Worm (Caenorhabditis elegans) whole organism, young adult: ENCODE data around the gene grd-8.
A peak's percentile ranks its signal among the peaks of the same experiment; 100 is the strongest.

Experiments
- B0019.2 ChIP-seq: fragments of 200-800 bp; sonication (Bioruptor generic); conservative IDR thresholded peaks from 2 replicates; pipeline ENCODE4 v1.3.6; 2022; ENCODE audit warnings: missing genetic modification reagents, missing genetic modification characterization, missing compliant biosample characterization
- B0261.1 ChIP-seq: sonication (generic microtip); optimal IDR thresholded peaks from 2 replicates; lab custom pipeline; 2016; ENCODE audit warnings: mild to moderate bottlenecking, missing genetic modification characterization, moderate library complexity, missing compliant biosample characterization
- C17E4.6 ChIP-seq: fragments of 200-800 bp; sonication (Bioruptor generic); IDR thresholded peaks from 2 replicates; pipeline ENCODE4 v1.3.6; 2022; ENCODE audit warnings: missing genetic modification reagents, missing genetic modification characterization, missing compliant biosample characterization
- F23B12.7 ChIP-seq: sonication (generic microtip); optimal IDR thresholded peaks from 2 replicates; lab custom pipeline; 2017; ENCODE audit warnings: missing genetic modification characterization, mild to moderate bottlenecking, missing compliant biosample characterization, antibody characterized with exemption, moderate library complexity; ENCODE audit not compliant: insufficient read depth
- F37B4.10 ChIP-seq: fragments of 200-800 bp; sonication (Bioruptor generic); IDR thresholded peaks from 2 replicates; pipeline ENCODE4 v1.3.6; 2022; ENCODE audit warnings: missing genetic modification characterization, missing compliant biosample characterization
- F39B2.1 ChIP-seq: fragments of 200-800 bp; sonication (Bioruptor generic); IDR thresholded peaks from 2 replicates; pipeline ENCODE4 v1.3.6; 2022; ENCODE audit warnings: missing genetic modification reagents, missing genetic modification characterization, missing compliant biosample characterization
- F55B11.4 ChIP-seq: sonication (generic microtip); optimal IDR thresholded peaks from 2 replicates; lab custom pipeline; 2016; ENCODE audit warnings: missing compliant biosample characterization, missing genetic modification characterization, borderline replicate concordance; ENCODE audit not compliant: insufficient read depth
- K11D2.4 ChIP-seq: fragments of 200-800 bp; sonication (Bioruptor generic); IDR thresholded peaks from 2 replicates; pipeline ENCODE4 v1.3.6; 2022; ENCODE audit warnings: missing genetic modification reagents, missing genetic modification characterization, missing compliant biosample characterization
- Y53G8AR.9 ChIP-seq: fragments of 200-800 bp; sonication (Bioruptor generic); conservative IDR thresholded peaks from 2 replicates; pipeline ENCODE4 v1.3.6; 2022; ENCODE audit warnings: missing genetic modification reagents, missing genetic modification characterization, missing compliant biosample characterization
- Y79H2A.3 ChIP-seq: fragments of 200-800 bp; sonication (Bioruptor generic); conservative IDR thresholded peaks from 2 replicates; pipeline ENCODE4 v1.3.6; 2022; ENCODE audit warnings: missing genetic modification reagents, missing genetic modification characterization, missing compliant biosample characterization
- ZK185.1 ChIP-seq: sonication (generic microtip); optimal IDR thresholded peaks from 2 replicates; lab custom pipeline; 2016; ENCODE audit warnings: mild to moderate bottlenecking, missing genetic modification characterization, missing compliant biosample characterization; ENCODE audit not compliant: poor library complexity, severe bottlenecking
- attf-3 ChIP-seq: fragments of 200-800 bp; sonication (Bioruptor generic); conservative IDR thresholded peaks from 2 replicates; pipeline ENCODE4 v1.3.6; 2022; ENCODE audit warnings: missing genetic modification reagents, missing genetic modification characterization, missing compliant biosample characterization
- bed-2 ChIP-seq: fragments of 200-800 bp; sonication (Bioruptor generic); IDR thresholded peaks from 2 replicates; pipeline ENCODE4 v1.3.6; 2022; ENCODE audit warnings: missing genetic modification reagents, missing genetic modification characterization, missing compliant biosample characterization
- cebp-1 ChIP-seq, 2 experiments: fragments of 200-800 bp in 1 of 2; sonication (Bioruptor generic) in 1 of 2; sonication (generic microtip) in 1 of 2; IDR thresholded peaks in 1 of 2; optimal IDR thresholded peaks in 1 of 2; 2 replicates each; pipeline versions ENCODE4 v1.3.6 to Lab custom; 2017 to 2022; ENCODE audit warnings: missing compliant biosample characterization in 2 of 2, missing genetic modification characterization in 2 of 2, mild to moderate bottlenecking in 1 of 2, missing genetic modification reagents in 1 of 2, moderate library complexity in 1 of 2
- ceh-100 ChIP-seq: fragments of 200-800 bp; sonication (Bioruptor generic); IDR thresholded peaks from 2 replicates; pipeline ENCODE4 v1.3.6; 2022; ENCODE audit warnings: missing genetic modification reagents, missing genetic modification characterization, missing compliant biosample characterization
- ceh-27 ChIP-seq: fragments of 200-800 bp; sonication (Bioruptor generic); optimal IDR thresholded peaks from 2 replicates; lab custom pipeline; 2018; ENCODE audit warnings: mild to moderate bottlenecking, missing genetic modification characterization, moderate library complexity, missing compliant biosample characterization
- ceh-40 ChIP-seq: fragments of 200-800 bp; sonication (Bioruptor generic); IDR thresholded peaks from 2 replicates; pipeline ENCODE4 v1.3.6; 2022; ENCODE audit warnings: missing genetic modification characterization, missing compliant biosample characterization
- ceh-58 ChIP-seq: fragments of 200-800 bp; sonication (Bioruptor generic); IDR thresholded peaks from 2 replicates; pipeline ENCODE4 v1.3.6; 2022; ENCODE audit warnings: missing genetic modification characterization, missing compliant biosample characterization
- ceh-79 ChIP-seq: sonication (generic microtip); optimal IDR thresholded peaks from 2 replicates; lab custom pipeline; 2017; ENCODE audit warnings: mild to moderate bottlenecking, missing genetic modification characterization, missing compliant biosample characterization
- ceh-91 ChIP-seq: fragments of 200-800 bp; sonication (Bioruptor generic); IDR thresholded peaks from 2 replicates; pipeline ENCODE4 v1.3.6; 2022; ENCODE audit warnings: missing genetic modification reagents, missing genetic modification characterization, missing compliant biosample characterization
- dpl-1 ChIP-seq: fragments of 150-350 bp; optimal IDR thresholded peaks from 2 replicates; lab custom pipeline; 2014; ENCODE audit warnings: missing biosample characterization, missing genetic modification reagents, missing genetic modification characterization
- ekl-4 ChIP-seq: fragments of 200-800 bp; sonication (Bioruptor generic); IDR thresholded peaks from 2 replicates; pipeline ENCODE4 v1.3.6; 2022; ENCODE audit warnings: missing genetic modification reagents, missing genetic modification characterization, missing compliant biosample characterization
- ets-4 ChIP-seq: fragments of 200-800 bp; sonication (Bioruptor generic); optimal IDR thresholded peaks from 2 replicates; lab custom pipeline; 2018; ENCODE audit warnings: mild to moderate bottlenecking, missing genetic modification characterization, missing compliant biosample characterization
- gei-17 ChIP-seq: fragments of 200-800 bp; sonication (Bioruptor generic); optimal IDR thresholded peaks from 2 replicates; lab custom pipeline; 2018; ENCODE audit warnings: mild to moderate bottlenecking, missing genetic modification characterization, missing compliant biosample characterization
- lag-1 ChIP-seq: fragments of 200-800 bp; sonication (Bioruptor generic); IDR thresholded peaks from 2 replicates; pipeline ENCODE4 v1.3.6; 2022; ENCODE audit warnings: missing genetic modification reagents, missing genetic modification characterization, missing compliant biosample characterization
- let-526 ChIP-seq: fragments of 200-800 bp; sonication (Bioruptor generic); IDR thresholded peaks from 2 replicates; pipeline ENCODE4 v1.3.6; 2022; ENCODE audit warnings: missing genetic modification reagents, missing genetic modification characterization, missing compliant biosample characterization
- let-607 ChIP-seq, 2 experiments: fragments of 200-800 bp in 1 of 2; sonication (Bioruptor generic) in 1 of 2; sonication (generic microtip) in 1 of 2; optimal IDR thresholded peaks; 2 replicates each; lab custom pipeline; 2016 to 2018; ENCODE audit warnings: mild to moderate bottlenecking in 2 of 2, missing compliant biosample characterization in 2 of 2, missing genetic modification characterization in 2 of 2, moderate library complexity in 2 of 2, missing genotype in 1 of 2
- lin-35 ChIP-seq, 3 experiments: fragments of 150-350 bp in 2 of 3; sonication (generic microtip) in 1 of 3; optimal IDR thresholded peaks; 2 replicates each; lab custom pipeline; 2014 to 2018; ENCODE audit warnings: missing biosample characterization in 3 of 3, missing genetic modification characterization in 3 of 3, missing genetic modification reagents in 3 of 3
- madf-8 ChIP-seq: fragments of 200-800 bp; sonication (Bioruptor generic); conservative IDR thresholded peaks from 2 replicates; pipeline ENCODE4 v1.3.6; 2022; ENCODE audit warnings: missing genetic modification reagents, missing genetic modification characterization, missing compliant biosample characterization
- mes-4 ChIP-seq: sonication (generic microtip); optimal IDR thresholded peaks from 2 replicates; lab custom pipeline; 2016; ENCODE audit warnings: missing genotype, missing genetic modification characterization, missing compliant biosample characterization
- nfya-2 ChIP-seq: fragments of 200-800 bp; sonication (Bioruptor generic); IDR thresholded peaks from 2 replicates; pipeline ENCODE4 v1.3.6; 2022; ENCODE audit warnings: missing genetic modification reagents, missing genetic modification characterization, missing compliant biosample characterization
- nfyb-1 ChIP-seq: fragments of 200-800 bp; sonication (Bioruptor generic); IDR thresholded peaks from 2 replicates; pipeline ENCODE4 v1.3.6; 2022; ENCODE audit warnings: missing genetic modification reagents, missing genetic modification characterization, missing compliant biosample characterization
- nhr-120 ChIP-seq: fragments of 200-800 bp; sonication (Bioruptor generic); IDR thresholded peaks from 2 replicates; pipeline ENCODE4 v1.3.6; 2022; ENCODE audit warnings: missing genetic modification characterization, missing compliant biosample characterization
- nhr-179 ChIP-seq: sonication (generic microtip); optimal IDR thresholded peaks from 2 replicates; lab custom pipeline; 2016; ENCODE audit warnings: mild to moderate bottlenecking, missing genetic modification characterization, missing compliant biosample characterization
- nhr-27 ChIP-seq: fragments of 200-800 bp; sonication (Bioruptor generic); optimal IDR thresholded peaks from 2 replicates; lab custom pipeline; 2018; ENCODE audit warnings: mild to moderate bottlenecking, missing genetic modification characterization, moderate library complexity, missing compliant biosample characterization
- rec-8 ChIP-seq, 2 experiments: sonication (generic microtip); optimal IDR thresholded peaks; 2 replicates each; lab custom pipeline; 2016; ENCODE audit warnings: mild to moderate bottlenecking in 2 of 2, missing genetic modification characterization in 2 of 2, missing genetic modification reagents in 2 of 2, missing genotype in 2 of 2, missing biosample characterization in 1 of 2, missing compliant biosample characterization in 1 of 2, moderate library complexity in 1 of 2
- repo-1 ChIP-seq: sonication (generic microtip); optimal IDR thresholded peaks from 2 replicates; lab custom pipeline; 2017; ENCODE audit warnings: mild to moderate bottlenecking, missing genetic modification characterization, missing compliant biosample characterization
- snpc-1.3 ChIP-seq: sonication (generic microtip); optimal IDR thresholded peaks from 2 replicates; lab custom pipeline; 2017; ENCODE audit warnings: missing genetic modification characterization, mild to moderate bottlenecking, missing compliant biosample characterization, antibody characterized with exemption, moderate library complexity, missing genotype, missing genetic modification reagents; ENCODE audit not compliant: insufficient read depth
- tbp1 ChIP-seq: fragments of 200-800 bp; sonication (Bioruptor generic); optimal IDR thresholded peaks from 2 replicates; lab custom pipeline; 2018; ENCODE audit warnings: mild to moderate bottlenecking, missing genetic modification characterization, missing compliant biosample characterization
- unc-130 ChIP-seq: sonication (generic microtip); optimal IDR thresholded peaks from 2 replicates; lab custom pipeline; 2016; ENCODE audit warnings: missing genetic modification reagents, missing genetic modification characterization, missing compliant biosample characterization
- ztf-28 ChIP-seq: fragments of 200-800 bp; sonication (Bioruptor generic); IDR thresholded peaks from 2 replicates; pipeline ENCODE4 v1.3.6; 2022; ENCODE audit warnings: missing genetic modification reagents, missing genetic modification characterization, missing compliant biosample characterization

grd-8 gene

DNA sequence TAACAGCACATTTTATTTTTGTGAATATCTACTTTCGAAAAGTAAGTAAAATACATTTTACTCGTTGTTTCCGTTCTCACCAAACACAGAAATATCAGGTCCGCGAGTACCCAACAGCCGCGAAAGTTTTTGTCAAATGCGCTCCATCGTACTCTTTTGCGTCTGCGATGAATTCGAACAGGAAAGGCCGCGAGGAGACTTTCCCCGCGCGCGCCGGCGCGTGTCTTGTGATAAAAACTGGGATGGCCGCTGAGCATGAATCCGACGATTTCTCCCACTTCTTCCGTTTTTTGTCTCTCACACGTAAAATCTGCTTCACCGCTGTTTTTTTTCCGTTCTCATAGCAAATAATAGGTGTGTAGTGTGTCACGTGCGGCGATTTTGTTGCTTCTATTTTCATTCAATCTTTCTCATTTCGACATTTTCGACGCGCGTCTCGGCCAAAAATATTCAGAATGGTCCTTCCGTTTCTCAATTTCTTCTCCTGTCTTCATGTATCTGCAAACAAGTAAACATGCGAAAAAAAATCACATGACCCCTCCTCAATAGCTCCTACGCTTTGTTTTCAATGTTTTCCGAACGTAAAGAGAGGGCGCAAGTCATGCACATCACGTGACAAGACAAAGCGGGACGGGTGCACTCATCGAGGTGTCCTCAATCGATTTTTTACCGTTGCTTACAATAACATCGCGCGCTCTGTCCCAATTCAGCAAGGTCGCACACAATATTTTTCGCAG, 38.1 kb upstream of the grd-8 start, which contains the start of gene uvs-1 (continued):
- TF ChIP-seq Y79H2A.3 (no peak), snpc-1.3 (no peak), B0019.2 (no peak), ekl-4 (no peak), ets-4 (GFP tag; lab: Kevin White, UChicago) (no peak), F55B11.4 (tag; lab: Kevin White, UChicago) (no peak), rec-8 (tag; optimal IDR thresholded peaks at IDR 0.05; lab: Kevin White, UChicago) (no peak), ceh-27 (peak; percentile 51), ZK185.1 (no peak), bed-2 (no peak), lag-1 (GFP tag; lab: Robert Waterston, UW) (no peak)

DNA sequence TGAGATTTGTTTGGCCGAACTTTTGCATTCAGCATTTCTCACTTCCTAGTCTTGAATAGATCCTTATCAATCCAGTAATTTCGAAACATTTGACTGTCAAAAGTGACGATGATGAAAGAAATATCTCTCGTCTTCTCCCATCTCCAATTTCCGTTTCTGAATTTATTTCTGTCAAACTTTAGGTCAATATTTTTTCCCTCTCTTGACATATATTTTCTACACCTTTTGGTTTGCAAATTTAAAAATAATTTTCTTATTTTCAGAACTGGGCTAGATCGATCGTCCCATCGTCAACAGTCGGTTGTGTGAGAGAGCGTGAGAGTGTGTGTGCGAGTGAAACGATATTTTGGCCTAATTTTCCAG, 37.5 kb upstream of the grd-8 start, which contains the start of gene xpo-1:
Gene xpo-1, plus strand, starts transcription at position 264 of the 363 bp plus-strand sequence.
- no peak for TF ChIP-seq tbp1
- TF ChIP-seq ZK185.1, result no peak
- no peak for TF ChIP-seq madf-8
- TF ChIP-seq let-607 (tag; optimal IDR thresholded peaks at IDR 0.05; lab: Kevin White, UChicago), result no peak
- TF ChIP-seq let-526, result no peak
- no peak for TF ChIP-seq ceh-91 (GFP tag; lab: Robert Waterston, UW)
- no peak for TF ChIP-seq ztf-28 (GFP tag; lab: Robert Waterston, UW)
- TF ChIP-seq F37B4.10, result 0 out of 2 replicates have a peak, but pooled peaks have one; percentile 33
- no peak for TF ChIP-seq repo-1 (tag; lab: Kevin White, UChicago)
- no peak for TF ChIP-seq cebp-1 (GFP tag; IDR thresholded peaks at IDR 0.05; lab: Robert Waterston, UW)
- peak; percentile 47 for TF ChIP-seq cebp-1 (tag; optimal IDR thresholded peaks at IDR 0.05; lab: Kevin White, UChicago)
- TF ChIP-seq nhr-179, result no peak
- no peak for TF ChIP-seq F23B12.7 (tag; lab: Kevin White, UChicago)
- TF ChIP-seq, all 124 proteins: peak for 2

DNA sequence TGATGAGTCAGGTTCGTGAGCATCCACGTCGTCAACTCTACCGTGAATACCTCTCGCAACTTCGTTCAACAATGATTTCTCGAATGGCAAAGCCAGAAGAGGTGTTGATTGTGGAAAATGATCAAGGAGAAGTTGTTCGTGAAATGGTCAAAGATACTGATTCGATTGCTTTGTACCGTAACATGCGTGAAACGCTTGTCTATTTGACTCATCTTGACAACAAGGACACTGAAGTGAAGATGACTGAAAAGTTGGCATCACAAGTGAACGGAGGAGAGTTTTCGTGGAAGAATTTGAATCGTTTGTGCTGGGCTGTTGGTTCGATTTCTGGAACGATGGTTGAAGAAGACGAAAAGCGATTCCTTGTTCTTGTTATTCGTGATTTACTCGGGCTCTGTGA, 35.7 kb upstream of the grd-8 start:
- no peak for TF ChIP-seq B0261.1 (tag; lab: Kevin White, UChicago)
- no peak for TF ChIP-seq attf-3 (GFP tag; lab: Robert Waterston, UW)
- no peak for TF ChIP-seq nhr-27 (tag; lab: Kevin White, UChicago)
- no peak for TF ChIP-seq F39B2.1 (GFP tag; lab: Robert Waterston, UW)
- no peak for TF ChIP-seq dpl-1 (GFP tag; lab: Kevin White, UChicago)
- TF ChIP-seq ceh-79 (tag; lab: Kevin White, UChicago), result no peak
- no peak for TF ChIP-seq Y53G8AR.9 (GFP tag; lab: Robert Waterston, UW)
- TF ChIP-seq gei-17 (GFP tag; lab: Kevin White, UChicago), result no peak
- no peak for TF ChIP-seq ztf-28 (GFP tag; lab: Robert Waterston, UW)
- TF ChIP-seq ceh-40, result no peak
- no peak for TF ChIP-seq mes-4 (tag; lab: Kevin White, UChicago)
- TF ChIP-seq ceh-58, result no peak
- no peak for TF ChIP-seq lin-35 (GFP tag; optimal IDR thresholded peaks at IDR 0.05; lab: Kevin White, UChicago)
- TF ChIP-seq nfyb-1 (GFP tag; lab: Robert Waterston, UW), result no peak
- no peak for TF ChIP-seq ceh-100 (GFP tag; lab: Robert Waterston, UW)
- TF ChIP-seq unc-130, result no peak
- no peak for TF ChIP-seq C17E4.6
- TF ChIP-seq nhr-120 (GFP tag; lab: Robert Waterston, UW), result no peak
- TF ChIP-seq nfya-2 (GFP tag; lab: Robert Waterston, UW), result no peak
- no peak for TF ChIP-seq K11D2.4 (GFP tag; lab: Robert Waterston, UW)
